Fruit fly (Drosophila melanogaster): ENCODE results near the gene nAChRbeta2.

DNA sequence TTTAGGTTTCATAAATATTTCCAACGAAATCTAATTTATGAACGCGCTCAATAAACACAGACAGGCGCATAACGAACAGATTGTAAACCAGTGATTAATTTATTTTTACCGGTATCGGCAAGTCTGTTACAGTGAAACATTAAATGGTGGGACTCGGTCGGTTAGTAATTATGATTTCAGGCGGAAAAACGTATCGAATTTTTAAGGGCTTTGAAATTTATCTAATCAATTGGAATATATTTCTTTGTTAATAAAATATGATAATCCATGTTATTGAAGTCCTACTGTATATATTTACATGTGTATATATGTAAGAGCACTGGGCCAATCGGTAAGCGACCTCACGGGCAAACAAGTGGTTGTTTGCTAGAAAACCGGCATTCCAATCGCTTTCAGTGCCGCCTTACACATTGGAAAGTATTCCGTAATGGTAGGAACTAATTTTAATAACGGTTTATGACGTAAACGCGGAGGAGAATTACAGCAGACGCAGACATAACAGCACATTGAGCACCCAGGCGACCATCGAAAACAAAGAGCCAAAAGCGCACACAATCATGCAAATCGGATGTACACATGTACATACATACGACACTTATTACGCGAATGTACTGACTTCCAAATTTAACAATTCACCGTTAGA lies 28.2 kb upstream of the nAChRbeta2 start:
- TF ChIP-seq CTCF (optimal IDR thresholded peaks at IDR 0.05) = no peak
- no peak for TF ChIP-seq CG8478 (optimal IDR thresholded peaks at IDR 0.05)
